Worm (Caenorhabditis elegans) whole organism, late embryonic: ENCODE measurements around the gene fbxa-183.

Source experiments
- ceh-30 ChIP-seq: fragments of 150-350 bp; optimal IDR thresholded peaks from 2 replicates; lab custom pipeline; 2014; ENCODE audit warnings: missing biosample characterization, missing genetic modification characterization
- dmd-4 ChIP-seq: sonication (generic microtip); optimal IDR thresholded peaks from 2 replicates; lab custom pipeline; 2016; ENCODE audit warnings: borderline replicate concordance, missing genetic modification characterization, missing compliant biosample characterization
- pha-2 ChIP-seq: sonication (generic microtip); optimal IDR thresholded peaks from 2 replicates; lab custom pipeline; 2017; ENCODE audit warnings: mild to moderate bottlenecking, missing genetic modification characterization, missing compliant biosample characterization

DNA sequence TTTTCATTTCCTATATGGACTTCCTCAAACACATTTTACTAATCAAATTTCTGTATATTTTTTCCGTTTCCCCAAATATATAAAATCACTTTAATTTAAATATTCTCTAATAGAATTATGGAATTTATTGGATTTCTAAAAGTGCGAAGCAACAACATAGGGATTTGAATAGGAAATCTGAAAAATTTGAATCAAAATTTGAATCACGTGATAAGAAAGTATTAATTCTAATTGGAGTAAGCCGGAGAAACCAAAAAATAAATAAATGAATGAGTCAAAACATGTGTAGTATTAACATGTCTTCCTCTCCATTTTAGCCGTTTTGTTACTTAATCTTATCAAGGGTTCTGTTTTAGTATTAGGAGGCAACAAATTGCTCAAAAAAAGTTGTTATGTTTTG lies 41.4 kb downstream of the fbxa-183 start:
- TF ChIP-seq dmd-4 (tag; lab: Kevin White, UChicago) (no peak), ceh-30 (tag; lab: Kevin White, UChicago) (no peak), pha-2 (tag; lab: Kevin White, UChicago) (no peak)
